Fruit fly (Drosophila melanogaster) whole organism, embryonic: ENCODE data around the gene lilli.

ENCODE experiments used
- Asciz ChIP-seq: fragments of 200-800 bp; sonication (Bioruptor generic); optimal IDR thresholded peaks from 2 replicates; lab custom pipeline; 2017; ENCODE audit warnings: missing biosample characterization, mild to moderate bottlenecking, missing genetic modification characterization, missing genetic modification reagents
- CG10267 ChIP-seq: fragments of 200-800 bp; sonication (Bioruptor generic); optimal IDR thresholded peaks from 2 replicates; lab custom pipeline; 2018; ENCODE audit warnings: missing biosample characterization, mild to moderate bottlenecking, missing genetic modification characterization, moderate library complexity
- CG12659 ChIP-seq: fragments of 200-800 bp; sonication (Bioruptor generic); optimal IDR thresholded peaks from 3 replicates; lab custom pipeline; 2017; ENCODE audit warnings: mild to moderate bottlenecking, missing biosample characterization, missing genetic modification reagents, missing genetic modification characterization
- CG13287 ChIP-seq: fragments of 200-800 bp; sonication (Bioruptor generic); IDR thresholded peaks from 2 replicates; pipeline ENCODE4 v1.3.6; 2022; ENCODE audit warnings: missing biosample characterization, missing genetic modification characterization; ENCODE audit not compliant: partially characterized antibody
- CG14710 ChIP-seq: fragments of 200-800 bp; sonication (Bioruptor generic); optimal IDR thresholded peaks from 3 replicates; lab custom pipeline; 2019; ENCODE audit warnings: missing biosample characterization, mild to moderate bottlenecking, missing genetic modification characterization, moderate library complexity
- CG15601 ChIP-seq: fragments of 200-800 bp; sonication (Bioruptor generic); optimal IDR thresholded peaks from 3 replicates; lab custom pipeline; 2019; ENCODE audit warnings: missing biosample characterization, mild to moderate bottlenecking, missing genetic modification characterization, moderate library complexity
- CG17186 ChIP-seq: fragments of 200-800 bp; sonication (Bioruptor generic); optimal IDR thresholded peaks from 3 replicates; lab custom pipeline; 2017; ENCODE audit warnings: missing biosample characterization, missing genetic modification reagents, missing genetic modification characterization
- CG3163 ChIP-seq: fragments of 200-800 bp; sonication (Bioruptor generic); optimal IDR thresholded peaks from 3 replicates; lab custom pipeline; 2016; ENCODE audit warnings: missing biosample characterization, missing genetic modification characterization
- CG34224 ChIP-seq: fragments of 200-800 bp; sonication (Bioruptor generic); IDR thresholded peaks from 3 replicates; pipeline ENCODE4 v1.3.6; 2022; ENCODE audit warnings: missing biosample characterization, missing genetic modification characterization; ENCODE audit not compliant: partially characterized antibody
- CG4328 ChIP-seq: fragments of 200-800 bp; sonication (Bioruptor generic); optimal IDR thresholded peaks from 3 replicates; lab custom pipeline; 2017; ENCODE audit warnings: missing biosample characterization, missing genetic modification reagents, missing genetic modification characterization
- CG4820 ChIP-seq: fragments of 200-800 bp; sonication (Bioruptor generic); optimal IDR thresholded peaks from 3 replicates; lab custom pipeline; 2016; ENCODE audit warnings: missing biosample characterization, missing genetic modification characterization
- CG6854 ChIP-seq: fragments of 200-800 bp; sonication (Bioruptor generic); optimal IDR thresholded peaks from 3 replicates; lab custom pipeline; 2017; ENCODE audit warnings: missing biosample characterization, mild to moderate bottlenecking, missing genetic modification characterization
- CG7357 ChIP-seq: fragments of 200-800 bp; sonication (Bioruptor generic); IDR thresholded peaks from 3 replicates; pipeline ENCODE4 v1.3.6; 2022; ENCODE audit warnings: missing biosample characterization, missing genetic modification characterization
- CG9215 ChIP-seq: fragments of 200-800 bp; sonication (Bioruptor generic); IDR thresholded peaks from 2 replicates; pipeline ENCODE4 v1.3.6; 2022; ENCODE audit warnings: missing biosample characterization, missing genetic modification characterization
- Dad ChIP-seq: fragments of 200-800 bp; sonication (Bioruptor generic); optimal IDR thresholded peaks from 3 replicates; lab custom pipeline; 2016; ENCODE audit warnings: missing biosample characterization, missing genetic modification characterization
- Dip3 ChIP-seq: fragments of 200-800 bp; sonication (Bioruptor generic); optimal IDR thresholded peaks from 3 replicates; lab custom pipeline; 2016; ENCODE audit warnings: missing biosample characterization, missing genetic modification characterization
- Gsc ChIP-seq: fragments of 200-800 bp; sonication (Bioruptor generic); IDR thresholded peaks from 2 replicates; pipeline ENCODE4 v1.3.6; 2022; ENCODE audit warnings: missing biosample characterization, missing genetic modification characterization
- HLHmδ ChIP-seq: fragments of 200-800 bp; sonication (Bioruptor generic); optimal IDR thresholded peaks from 2 replicates; lab custom pipeline; 2018; ENCODE audit warnings: missing biosample characterization, mild to moderate bottlenecking, missing genetic modification characterization, moderate library complexity
- Lpt ChIP-seq: fragments of >200 bp; optimal IDR thresholded peaks from 2 replicates; lab custom pipeline; 2018; ENCODE audit warnings: missing biosample characterization, missing genetic modification characterization
- Mrtf ChIP-seq: fragments of 200-800 bp; sonication (Bioruptor generic); IDR thresholded peaks from 3 replicates; pipeline ENCODE4 v1.3.6; 2022; ENCODE audit warnings: missing biosample characterization, missing genetic modification characterization
- NC2α ChIP-seq: fragments of 200-800 bp; sonication (Bioruptor generic); optimal IDR thresholded peaks from 2 replicates; lab custom pipeline; 2016; ENCODE audit warnings: missing biosample characterization, missing genetic modification characterization
- NFAT ChIP-seq: fragments of 200-800 bp; sonication (Bioruptor generic); IDR thresholded peaks from 2 replicates; pipeline ENCODE4 v1.3.6; 2022; ENCODE audit warnings: missing biosample characterization, missing genetic modification characterization
- NK7.1 ChIP-seq: fragments of 200-800 bp; sonication (Bioruptor generic); optimal IDR thresholded peaks from 3 replicates; lab custom pipeline; 2016; ENCODE audit warnings: missing biosample characterization, missing genetic modification characterization
- Opbp ChIP-seq: fragments of 200-800 bp; sonication (Bioruptor generic); IDR thresholded peaks from 3 replicates; pipeline ENCODE4 v1.3.6; 2022; ENCODE audit warnings: missing biosample characterization, missing genetic modification characterization; ENCODE audit not compliant: partially characterized antibody
- Sin3A ChIP-seq: fragments of >200 bp; optimal IDR thresholded peaks from 2 replicates; lab custom pipeline; 2018
- Sox100B ChIP-seq: fragments of 200-800 bp; sonication (Bioruptor generic); optimal IDR thresholded peaks from 3 replicates; lab custom pipeline; 2018; ENCODE audit warnings: missing biosample characterization, mild to moderate bottlenecking, missing genetic modification characterization
- Xrp1 ChIP-seq: fragments of 200-800 bp; sonication (Bioruptor generic); IDR thresholded peaks from 2 replicates; pipeline ENCODE4 v1.3.6; 2022; ENCODE audit warnings: missing biosample characterization, missing genetic modification characterization
- amos ChIP-seq: fragments of 200-800 bp; sonication (Bioruptor generic); IDR thresholded peaks from 2 replicates; pipeline ENCODE4 v1.3.6; 2022; ENCODE audit warnings: missing biosample characterization, missing genetic modification characterization; ENCODE audit not compliant: partially characterized antibody
- cg ChIP-seq: fragments of 200-800 bp; sonication (Bioruptor generic); optimal IDR thresholded peaks from 3 replicates; lab custom pipeline; 2019; ENCODE audit warnings: missing biosample characterization, mild to moderate bottlenecking, missing genetic modification characterization, moderate library complexity
- dati ChIP-seq: fragments of 200-800 bp; sonication (Bioruptor generic); IDR thresholded peaks from 2 replicates; pipeline ENCODE4 v1.3.6; 2022; ENCODE audit warnings: missing biosample characterization, missing genetic modification characterization
- ems ChIP-seq: fragments of 200-800 bp; sonication (Bioruptor generic); optimal IDR thresholded peaks from 3 replicates; lab custom pipeline; 2016; ENCODE audit warnings: missing biosample characterization, missing genetic modification characterization
- fd102C ChIP-seq: fragments of 200-800 bp; sonication (Bioruptor generic); optimal IDR thresholded peaks from 2 replicates; lab custom pipeline; 2018; ENCODE audit warnings: missing biosample characterization, mild to moderate bottlenecking, missing genetic modification characterization, moderate library complexity
- her ChIP-seq: fragments of 200-800 bp; sonication (Bioruptor generic); optimal IDR thresholded peaks from 2 replicates; lab custom pipeline; 2016; ENCODE audit warnings: missing biosample characterization, missing genetic modification characterization
- inv ChIP-seq: fragments of 200-800 bp; sonication (Bioruptor generic); IDR thresholded peaks from 2 replicates; pipeline ENCODE4 v1.3.6; 2022; ENCODE audit warnings: missing biosample characterization, missing genetic modification characterization; ENCODE audit not compliant: partially characterized antibody
- lbe ChIP-seq: fragments of 200-800 bp; sonication (Bioruptor generic); optimal IDR thresholded peaks from 2 replicates; lab custom pipeline; 2016; ENCODE audit warnings: missing biosample characterization, mild to moderate bottlenecking, missing genetic modification characterization
- mirr ChIP-seq: fragments of 200-800 bp; sonication (Bioruptor generic); optimal IDR thresholded peaks from 3 replicates; lab custom pipeline; 2018; ENCODE audit warnings: missing biosample characterization, mild to moderate bottlenecking, missing genetic modification characterization
- org-1 ChIP-seq: fragments of 200-800 bp; sonication (Bioruptor generic); optimal IDR thresholded peaks from 2 replicates; lab custom pipeline; 2017; ENCODE audit warnings: missing biosample characterization, missing genetic modification characterization
- p53 ChIP-seq: fragments of 200-800 bp; sonication (Bioruptor generic); optimal IDR thresholded peaks from 2 replicates; lab custom pipeline; 2016; ENCODE audit warnings: missing biosample characterization, missing genetic modification characterization
- peb ChIP-seq: fragments of 200-800 bp; sonication (Bioruptor generic); IDR thresholded peaks from 2 replicates; pipeline ENCODE4 v1.3.6; 2022; ENCODE audit warnings: missing biosample characterization, missing genetic modification characterization
- pros ChIP-seq: fragments of 200-800 bp; sonication (Bioruptor generic); optimal IDR thresholded peaks from 3 replicates; lab custom pipeline; 2019; ENCODE audit warnings: missing biosample characterization, mild to moderate bottlenecking, missing genetic modification characterization, moderate library complexity
- pum ChIP-seq: fragments of 200-800 bp; sonication (Bioruptor generic); optimal IDR thresholded peaks from 2 replicates; lab custom pipeline; 2016; ENCODE audit warnings: missing biosample characterization, missing genetic modification characterization
- sens ChIP-seq: fragments of 200-800 bp; sonication (Bioruptor generic); peaks from one replicate; lab custom pipeline; 2016; ENCODE audit warnings: missing biosample characterization, missing genetic modification characterization
- sens-2 ChIP-seq: fragments of 200-800 bp; sonication (Bioruptor generic); IDR thresholded peaks from 2 replicates; pipeline ENCODE4 v1.3.6; 2022; ENCODE audit warnings: missing biosample characterization, missing genetic modification characterization
- shn ChIP-seq: fragments of 200-800 bp; sonication (Bioruptor generic); optimal IDR thresholded peaks from 3 replicates; lab custom pipeline; 2016; ENCODE audit warnings: missing biosample characterization, missing genetic modification characterization
- sr ChIP-seq: fragments of 200-800 bp; sonication (Bioruptor generic); IDR thresholded peaks from 3 replicates; pipeline ENCODE4 v1.3.6; 2022; ENCODE audit warnings: missing biosample characterization, missing genetic modification characterization
- stc ChIP-seq: fragments of 200-800 bp; sonication (Bioruptor generic); IDR thresholded peaks from 2 replicates; pipeline ENCODE4 v1.3.6; 2022; ENCODE audit warnings: missing biosample characterization, missing genetic modification characterization
- tgo ChIP-seq: fragments of 200-800 bp; sonication (Bioruptor generic); IDR thresholded peaks from 3 replicates; pipeline ENCODE4 v1.3.6; 2022; ENCODE audit warnings: missing biosample characterization, missing genetic modification characterization
- unpg ChIP-seq: fragments of 200-800 bp; sonication (Bioruptor generic); optimal IDR thresholded peaks from 3 replicates; lab custom pipeline; 2018; ENCODE audit warnings: missing biosample characterization, mild to moderate bottlenecking, missing genetic modification characterization, moderate library complexity
- zfh1 ChIP-seq: fragments of 200-800 bp; sonication (Bioruptor generic); IDR thresholded peaks from 3 replicates; pipeline ENCODE4 v1.3.6; 2022; ENCODE audit warnings: missing biosample characterization, missing genetic modification characterization

lilli gene

dm6 chr2L:2882968-2883702 is 2.6 kb upstream of the lilli start (continued):
- TF ChIP-seq cg (GFP tag; lab: Kevin White, UChicago) (no peak), her (GFP tag; lab: Kevin White, UChicago) (peak; percentile 32), lbe (GFP tag; lab: Kevin White, UChicago) (peak; percentile 67), sr (GFP tag; lab: Robert Waterston, UW) (0 out of 3 replicates have a peak, but pooled peaks have one; percentile 29), shn (GFP tag; lab: Kevin White, UChicago) (no peak), Asciz (peak; percentile 64), CG4820 (GFP tag; lab: Kevin White, UChicago) (peak; percentile 13), NK7.1 (GFP tag; lab: Kevin White, UChicago) (no peak), pum (peak; percentile 39), CG9215 (GFP tag; lab: Robert Waterston, UW) (no peak), zfh1 (GFP tag; lab: Robert Waterston, UW) (peak; percentile 20; the same call in 1 of the 3 replicates), stc (GFP tag; lab: Robert Waterston, UW) (no peak), fd102C (GFP tag; lab: Kevin White, UChicago) (no peak), HLHmδ (GFP tag; lab: Kevin White, UChicago) (no peak), org-1 (peak; percentile 48), NFAT (GFP tag; lab: Robert Waterston, UW) (no peak), CG14710 (tag; lab: Kevin White, UChicago) (peak; percentile 35), p53 (no peak), Gsc (GFP tag; lab: Robert Waterston, UW) (no peak), sens-2 (no peak), CG13287 (GFP tag; lab: Robert Waterston, UW) (peak; percentile 38; the same call in 1 of the 2 replicates), CG15601 (tag; lab: Kevin White, UChicago) (peak; percentile 55), CG34224 (GFP tag; lab: Robert Waterston, UW) (no peak), Dip3 (no peak), pros (GFP tag; lab: Kevin White, UChicago) (no peak), Xrp1 (GFP tag; lab: Robert Waterston, UW) (no peak; the same call in none of the 2 replicates), NC2α (GFP tag; lab: Kevin White, UChicago) (no peak), Lpt (no peak), CG10267 (tag; lab: Kevin White, UChicago) (peak; percentile 38), unpg (GFP tag; lab: Kevin White, UChicago) (peak; percentile 45), peb (GFP tag; lab: Robert Waterston, UW) (no peak), amos (GFP tag; lab: Robert Waterston, UW) (no peak; the same call in 1 of the 2 replicates), CG4328 (no peak), CG17186 (no peak), tgo (peak; percentile 47; the same call in 2 of the 3 replicates), Opbp (GFP tag; lab: Robert Waterston, UW) (no peak; the same call in 2 of the 3 replicates), CG3163 (GFP tag; lab: Kevin White, UChicago) (no peak), Mrtf (0 out of 3 replicates have a peak, but pooled peaks have one; percentile 32), Dad (GFP tag; lab: Kevin White, UChicago) (no peak), mirr (peak; percentile 64), dati (GFP tag; lab: Robert Waterston, UW) (no peak), Sin3A (lab: Kevin White, UChicago) (peak; percentile 20), CG6854 (GFP tag; lab: Kevin White, UChicago) (peak; percentile 60), CG7357 (GFP tag; lab: Robert Waterston, UW) (no peak), sens (GFP tag; lab: Kevin White, UChicago) (peak; percentile 87), ems (GFP tag; lab: Kevin White, UChicago) (peak; percentile 28), inv (GFP tag; lab: Robert Waterston, UW) (no peak), CG12659 (GFP tag; lab: Kevin White, UChicago) (peak; percentile 64), Sox100B (GFP tag; lab: Kevin White, UChicago) (peak; percentile 17)
